Worm (Caenorhabditis elegans): Measurements from ENCODE around the gene srh-4.
A peak's percentile ranks its signal among the peaks of the same experiment; 100 is the strongest.

srh-4 gene

ce11 chrV:3970410-3970809 lies 39.9 kb upstream of the srh-4 start, which contains the start of gene cyp-34A9:
Gene cyp-34A9, minus strand, starts transcription at chrV:3970540.
- TF ChIP-seq attf-4 (tag; optimal IDR thresholded peaks at IDR 0.05), result no peak
- TF ChIP-seq nhr-102 (tag; optimal IDR thresholded peaks at IDR 0.05), result peak; percentile 53
- no peak for TF ChIP-seq spr-3 (GFP tag; optimal IDR thresholded peaks at IDR 0.05)
- TF ChIP-seq nhr-42 (GFP tag; IDR thresholded peaks at IDR 0.05), result 0 out of 2 replicates have a peak, but pooled peaks have one; percentile 21
- no peak for TF ChIP-seq nhr-237 (tag; optimal IDR thresholded peaks at IDR 0.05)
- no peak for TF ChIP-seq unc-39 (tag; optimal IDR thresholded peaks at IDR 0.05)
- peak; percentile 99 for TF ChIP-seq nhr-28 (tag; optimal IDR thresholded peaks at IDR 0.05)
- TF ChIP-seq dmd-9 (GFP tag; IDR thresholded peaks at IDR 0.05), result no peak
- peak; percentile 99 for TF ChIP-seq nhr-77 (tag; optimal IDR thresholded peaks at IDR 0.05)
- no peak for TF ChIP-seq mdt-29 (GFP tag; IDR thresholded peaks at IDR 0.05)
- no peak for TF ChIP-seq lim-7 (GFP tag; IDR thresholded peaks at IDR 0.05)
- TF ChIP-seq dpl-1 (GFP tag; optimal IDR thresholded peaks at IDR 0.05), result no peak
- TF ChIP-seq ama-1 (optimal IDR thresholded peaks at IDR 0.05), result no peak
- no peak for TF ChIP-seq nhr-76 (tag; optimal IDR thresholded peaks at IDR 0.05)
- TF ChIP-seq hlh-30 (tag; optimal IDR thresholded peaks at IDR 0.05; ENCODE audit: insufficient read depth), result peak; percentile 27
- TF ChIP-seq pqm-1 (tag; optimal IDR thresholded peaks at IDR 0.05), result peak; percentile 64
- TF ChIP-seq saeg-2 (GFP tag; IDR thresholded peaks at IDR 0.05), result no peak
- no peak for TF ChIP-seq zip-11 (GFP tag; IDR thresholded peaks at IDR 0.05)
- peak; percentile 75 for TF ChIP-seq dve-1 (tag; optimal IDR thresholded peaks at IDR 0.05; ENCODE audit: insufficient read depth)
- TF ChIP-seq ztf-7 (tag; optimal IDR thresholded peaks at IDR 0.05), result no peak
- TF ChIP-seq hlh-11 (tag; optimal IDR thresholded peaks at IDR 0.05), result peak; percentile 56
- TF ChIP-seq daf-16 (GFP tag; optimal IDR thresholded peaks at IDR 0.05), result no peak
- TF ChIP-seq daf-16 (tag; optimal IDR thresholded peaks at IDR 0.05), result peak; percentile 88
- no peak for TF ChIP-seq spr-1 (tag; optimal IDR thresholded peaks at IDR 0.05)
- TF ChIP-seq dmd-6 (GFP tag; IDR thresholded peaks at IDR 0.05), result peak; percentile 84

- TF ChIP-seq gei-8 (GFP tag; optimal IDR thresholded peaks at IDR 0.05), result no peak
- TF ChIP-seq daf-16 (GFP tag; optimal IDR thresholded peaks at IDR 0.05), result no peak
- peak; percentile 13 for TF ChIP-seq daf-16 (tag; optimal IDR thresholded peaks at IDR 0.05)
- no peak for TF ChIP-seq fkh-10 (GFP tag; optimal IDR thresholded peaks at IDR 0.05)
- peak in 1 of 2 experiments; percentile 43 for TF ChIP-seq unc-62 (GFP tag; optimal IDR thresholded peaks at IDR 0.05 in 1 of 2)
- no peak for TF ChIP-seq unc-62 (tag; optimal IDR thresholded peaks at IDR 0.05)
- TF ChIP-seq php-3 (GFP tag; IDR thresholded peaks at IDR 0.05), result no peak
- TF ChIP-seq nhr-28 (tag; optimal IDR thresholded peaks at IDR 0.05), result peak; percentile 73
- peak; percentile 73 for TF ChIP-seq nhr-77 (tag; optimal IDR thresholded peaks at IDR 0.05)
- TF ChIP-seq D1046.2 (GFP tag; IDR thresholded peaks at IDR 0.05), result no peak
Measured at ce11 chrV:3972846-3973245, 37.4 kb upstream of the srh-4 start, which contains the start of gene cyp-34A10. Gene cyp-34A10, minus strand, starts transcription at chrV:3972991.

ce11 chrV:3974361-3974760 lies 35.9 kb upstream of the srh-4 start, which contains the start of gene str-82:
Gene str-82, plus strand, starts transcription at chrV:3974661.
- TF ChIP-seq aly-2 (tag; optimal IDR thresholded peaks at IDR 0.05) (no peak), F26F4.8 (GFP tag; conservative IDR thresholded peaks at IDR 0.05) (no peak), ceh-62 (tag; optimal IDR thresholded peaks at IDR 0.05) (no peak), mxl-3 (GFP tag; optimal IDR thresholded peaks at IDR 0.05) (no peak), zip-11 (GFP tag; IDR thresholded peaks at IDR 0.05) (no peak)

ce11 chrV:3976964-3977363 lies 33.3 kb upstream of the srh-4 start, which contains the start of gene str-83:
Gene str-83, plus strand, starts transcription at chrV:3977264.
- TF ChIP-seq nhr-111 (GFP tag; optimal IDR thresholded peaks at IDR 0.05) (no peak), Y48G9A.11 (GFP tag; IDR thresholded peaks at IDR 0.05) (no peak), nhr-76 (tag; optimal IDR thresholded peaks at IDR 0.05) (no peak), F37D6.2 (tag; optimal IDR thresholded peaks at IDR 0.05) (no peak), skn-1 (tag; optimal IDR thresholded peaks at IDR 0.05) (no peak), mes-2 (tag; optimal IDR thresholded peaks at IDR 0.05; ENCODE audit: poor library complexity, severe bottlenecking) (no peak), mxl-3 (GFP tag; optimal IDR thresholded peaks at IDR 0.05) (no peak), dpl-1 (GFP tag; optimal IDR thresholded peaks at IDR 0.05) (no peak), nhr-11 (tag; optimal IDR thresholded peaks at IDR 0.05) (no peak), nhr-102 (tag; optimal IDR thresholded peaks at IDR 0.05) (no peak), jun-1 (tag; optimal IDR thresholded peaks at IDR 0.05) (no peak), T20F7.1 (GFP tag; optimal IDR thresholded peaks at IDR 0.05) (no peak)
